Worm (Caenorhabditis elegans) whole organism, L2 larva: Measurements from ENCODE around the gene F08F3.8.

Source experiments
- C34F6.9 ChIP-seq: fragments of 150-350 bp; optimal IDR thresholded peaks from 2 replicates; lab custom pipeline; 2014; ENCODE audit warnings: missing biosample characterization, missing genetic modification characterization
- F13H6.1 ChIP-seq: sonication (generic microtip); optimal IDR thresholded peaks from 2 replicates; lab custom pipeline; 2016; ENCODE audit warnings: missing genetic modification characterization, missing compliant biosample characterization
- R02D3.7 ChIP-seq: fragments of 150-350 bp; optimal IDR thresholded peaks from 2 replicates; lab custom pipeline; 2014; ENCODE audit warnings: missing biosample characterization, missing genetic modification characterization
- Y55F3AM.14 ChIP-seq: fragments of 200-800 bp; sonication (Bioruptor generic); optimal IDR thresholded peaks from 2 replicates; lab custom pipeline; 2018; ENCODE audit warnings: mild to moderate bottlenecking, missing genetic modification characterization, missing compliant biosample characterization
- ZK546.5 ChIP-seq: sonication (generic microtip); optimal IDR thresholded peaks from 2 replicates; lab custom pipeline; 2017; ENCODE audit warnings: missing biosample characterization, missing genetic modification characterization
- ama-1 ChIP-seq: fragments of 150-350 bp; optimal IDR thresholded peaks from 2 replicates; lab custom pipeline; 2018; ENCODE audit warnings: inconsistent platforms
- blmp-1 ChIP-seq: sonication (generic microtip); optimal IDR thresholded peaks from 2 replicates; lab custom pipeline; 2017; ENCODE audit warnings: missing genetic modification characterization, mild to moderate bottlenecking, missing compliant biosample characterization, antibody characterized with exemption, moderate library complexity; ENCODE audit not compliant: insufficient read depth
- ceh-16 ChIP-seq: fragments of 150-350 bp; optimal IDR thresholded peaks from 2 replicates; lab custom pipeline; 2014; ENCODE audit warnings: missing biosample characterization, missing genetic modification characterization
- ceh-82 ChIP-seq: fragments of 150-350 bp; optimal IDR thresholded peaks from 2 replicates; lab custom pipeline; 2014; ENCODE audit warnings: missing biosample characterization, missing genetic modification characterization
- crh-2 ChIP-seq: sonication (generic microtip); optimal IDR thresholded peaks from 2 replicates; lab custom pipeline; 2017; ENCODE audit warnings: missing biosample characterization, missing genetic modification characterization
- dmd-4 ChIP-seq: sonication (generic microtip); optimal IDR thresholded peaks from 2 replicates; lab custom pipeline; 2017; ENCODE audit warnings: missing biosample characterization, missing genetic modification characterization
- egl-27 ChIP-seq: sonication (generic microtip); optimal IDR thresholded peaks from 3 replicates; lab custom pipeline; 2017; ENCODE audit warnings: missing biosample characterization, missing genetic modification reagents, missing genetic modification characterization
- elt-1 ChIP-seq: fragments of 150-350 bp; optimal IDR thresholded peaks from 2 replicates; lab custom pipeline; 2014; ENCODE audit warnings: missing biosample characterization, missing genetic modification characterization
- elt-3 ChIP-seq: sonication (generic microtip); optimal IDR thresholded peaks from 2 replicates; lab custom pipeline; 2017; ENCODE audit warnings: missing biosample characterization, missing genetic modification characterization
- fos-1 ChIP-seq: fragments of 150-350 bp; optimal IDR thresholded peaks from 2 replicates; lab custom pipeline; 2014; ENCODE audit warnings: missing biosample characterization, missing genetic modification characterization
- gmeb-1 ChIP-seq: fragments of 150-350 bp; optimal IDR thresholded peaks from 2 replicates; lab custom pipeline; 2014; ENCODE audit warnings: missing biosample characterization, missing genetic modification characterization
- lin-11 ChIP-seq: fragments of 150-350 bp; sonication (generic microtip); optimal IDR thresholded peaks from 2 replicates; lab custom pipeline; 2014; ENCODE audit warnings: missing biosample characterization, missing genetic modification characterization, inconsistent platforms, mixed read lengths
- lin-13 ChIP-seq: fragments of 150-350 bp; optimal IDR thresholded peaks from 2 replicates; lab custom pipeline; 2014; ENCODE audit warnings: missing biosample characterization, missing genetic modification reagents, missing genetic modification characterization
- lsy-2 ChIP-seq, 2 experiments: fragments of 150-350 bp in 1 of 2; sonication (generic microtip) in 1 of 2; optimal IDR thresholded peaks; 2 replicates each; lab custom pipeline; 2014 to 2017; ENCODE audit warnings: missing biosample characterization in 2 of 2, missing genetic modification characterization in 2 of 2
- mab-5 ChIP-seq: fragments of 150-350 bp; optimal IDR thresholded peaks from 2 replicates; lab custom pipeline; 2014; ENCODE audit warnings: missing biosample characterization, missing genetic modification characterization
- mbf-1 ChIP-seq: sonication (generic microtip); optimal IDR thresholded peaks from 2 replicates; lab custom pipeline; 2017; ENCODE audit warnings: missing biosample characterization, missing genetic modification characterization
- mdl-1 ChIP-seq, 2 experiments: fragments of 150-350 bp in 1 of 2; sonication (generic microtip) in 1 of 2; optimal IDR thresholded peaks; 2 replicates each; lab custom pipeline; 2017; ENCODE audit warnings: missing biosample characterization in 2 of 2, missing genetic modification characterization in 2 of 2
- nhr-10 ChIP-seq: sonication (generic microtip); optimal IDR thresholded peaks from 2 replicates; lab custom pipeline; 2017; ENCODE audit warnings: missing biosample characterization, missing genetic modification characterization
- nhr-11 ChIP-seq: fragments of 150-350 bp; optimal IDR thresholded peaks from 2 replicates; lab custom pipeline; 2014; ENCODE audit warnings: missing biosample characterization, missing genetic modification characterization
- nhr-12 ChIP-seq: fragments of 150-350 bp; optimal IDR thresholded peaks from 2 replicates; lab custom pipeline; 2014; ENCODE audit warnings: missing biosample characterization, missing genetic modification characterization
- nhr-129 ChIP-seq: fragments of 150-350 bp; optimal IDR thresholded peaks from 2 replicates; lab custom pipeline; 2014; ENCODE audit warnings: missing biosample characterization, missing genetic modification characterization
- nhr-21 ChIP-seq: fragments of 150-350 bp; optimal IDR thresholded peaks from 2 replicates; lab custom pipeline; 2014; ENCODE audit warnings: missing biosample characterization, missing genetic modification characterization
- nhr-23 ChIP-seq: fragments of 150-350 bp; optimal IDR thresholded peaks from 2 replicates; lab custom pipeline; 2014; ENCODE audit warnings: missing biosample characterization, missing genetic modification reagents, missing genetic modification characterization
- nhr-25 ChIP-seq: fragments of 150-350 bp; sonication (generic microtip); optimal IDR thresholded peaks from 3 replicates; lab custom pipeline; 2014; ENCODE audit warnings: missing biosample characterization, missing genetic modification characterization
- nhr-6 ChIP-seq: fragments of 150-350 bp; optimal IDR thresholded peaks from 2 replicates; lab custom pipeline; 2014; ENCODE audit warnings: missing biosample characterization, missing genetic modification characterization
- nhr-77 ChIP-seq: fragments of 150-350 bp; optimal IDR thresholded peaks from 2 replicates; lab custom pipeline; 2014; ENCODE audit warnings: missing biosample characterization, missing genetic modification characterization
- sem-4 ChIP-seq: fragments of 150-350 bp; optimal IDR thresholded peaks from 2 replicates; lab custom pipeline; 2014; ENCODE audit warnings: missing biosample characterization, missing genetic modification reagents, missing genetic modification characterization
- sma-3 ChIP-seq: sonication (generic microtip); optimal IDR thresholded peaks from 2 replicates; lab custom pipeline; 2016; ENCODE audit warnings: missing genetic modification reagents, missing genetic modification characterization, missing compliant biosample characterization
- sma-9 ChIP-seq, 2 experiments: fragments of 150-350 bp in 1 of 2; sonication (generic microtip) in 1 of 2; optimal IDR thresholded peaks; 2 replicates each; lab custom pipeline; 2014 to 2016; ENCODE audit warnings: missing genetic modification characterization in 2 of 2, mild to moderate bottlenecking in 1 of 2, missing biosample characterization in 1 of 2, missing compliant biosample characterization in 1 of 2, missing genetic modification reagents in 1 of 2, moderate library complexity in 1 of 2
- snpc-4 ChIP-seq: fragments of 150-350 bp; optimal IDR thresholded peaks from 2 replicates; lab custom pipeline; 2014; ENCODE audit warnings: missing biosample characterization, missing genetic modification characterization
- unc-39 ChIP-seq: fragments of 150-350 bp; optimal IDR thresholded peaks from 2 replicates; lab custom pipeline; 2014; ENCODE audit warnings: missing biosample characterization, missing genetic modification characterization
- unc-62 ChIP-seq: fragments of 150-350 bp; optimal IDR thresholded peaks from 2 replicates; lab custom pipeline; 2014; ENCODE audit warnings: missing biosample characterization, missing genetic modification reagents, missing genetic modification characterization
- ztf-1 ChIP-seq: fragments of 200-800 bp; sonication (Bioruptor generic); conservative IDR thresholded peaks from 2 replicates; pipeline ENCODE4 v1.3.6; 2022; ENCODE audit warnings: missing genetic modification characterization, missing compliant biosample characterization
- ztf-11 ChIP-seq: sonication (generic microtip); optimal IDR thresholded peaks from 2 replicates; lab custom pipeline; 2017; ENCODE audit warnings: missing biosample characterization, missing genetic modification characterization
- ztf-4 ChIP-seq: fragments of 150-350 bp; optimal IDR thresholded peaks from 2 replicates; lab custom pipeline; 2014; ENCODE audit warnings: missing biosample characterization, missing genetic modification characterization

Gene F08F3.8

DNA sequence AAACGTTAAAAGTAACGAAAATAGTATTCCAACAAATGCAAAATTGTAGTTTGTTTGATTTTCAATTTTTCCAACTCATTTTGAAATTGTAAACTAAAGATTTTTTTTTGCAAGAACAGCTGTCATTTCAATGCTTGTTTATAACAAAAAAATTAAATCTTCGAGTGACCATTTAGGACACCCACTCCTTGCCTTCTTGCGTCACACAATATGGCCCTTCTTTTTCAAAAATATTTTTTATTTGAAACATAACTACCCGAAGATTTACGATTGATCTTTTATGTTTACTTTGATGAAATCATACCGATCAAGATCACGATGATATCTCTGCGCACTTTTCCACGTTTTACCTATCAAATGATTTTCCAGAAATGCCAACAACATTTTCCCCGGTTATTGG is 27.4 kb upstream of the F08F3.8 start, which contains the start of gene ZC317.2:
Gene ZC317.2 (plus strand): TSS at position 301 of the 400 bp plus-strand sequence.
- TF ChIP-seq elt-1 (tag; lab: Kevin White, UChicago): no peak
- no peak for TF ChIP-seq gmeb-1
- no peak for TF ChIP-seq F13H6.1 (tag; lab: Kevin White, UChicago)
- no peak for TF ChIP-seq R02D3.7
- no peak for TF ChIP-seq blmp-1 (tag; lab: Kevin White, UChicago)
- TF ChIP-seq lin-13: no peak
- no peak for TF ChIP-seq sem-4 (tag; lab: Kevin White, UChicago)
- no peak for TF ChIP-seq lsy-2 (tag; optimal IDR thresholded peaks at IDR 0.05; lab: Kevin White, UChicago)
- no peak for TF ChIP-seq snpc-4 (tag; lab: Kevin White, UChicago)
- TF ChIP-seq crh-2 (tag; lab: Kevin White, UChicago): no peak
- TF ChIP-seq sma-9 (GFP tag; optimal IDR thresholded peaks at IDR 0.05; lab: Kevin White, UChicago): no peak
- TF ChIP-seq sma-9 (tag; optimal IDR thresholded peaks at IDR 0.05; lab: Kevin White, UChicago): no peak
- no peak for TF ChIP-seq mab-5 (tag; lab: Kevin White, UChicago)
- TF ChIP-seq Y55F3AM.14 (GFP tag; lab: Kevin White, UChicago): no peak
- TF ChIP-seq ztf-4 (tag; lab: Kevin White, UChicago): no peak
- no peak for TF ChIP-seq dmd-4
- TF ChIP-seq nhr-23 (tag; lab: Kevin White, UChicago): no peak

- TF ChIP-seq F13H6.1 (tag; lab: Kevin White, UChicago) (no peak), nhr-25 (tag; lab: Kevin White, UChicago) (no peak), nhr-6 (tag; lab: Kevin White, UChicago) (no peak), nhr-12 (no peak), ztf-4 (tag; lab: Kevin White, UChicago) (no peak), ceh-16 (tag; lab: Kevin White, UChicago) (no peak), sma-3 (GFP tag; lab: Kevin White, UChicago) (no peak), ZK546.5 (tag; lab: Kevin White, UChicago) (no peak), nhr-21 (tag; lab: Kevin White, UChicago) (no peak), mab-5 (tag; lab: Kevin White, UChicago) (no peak)
Observed at ce11 chrV:5454955-5455354, 22.6 kb upstream of the F08F3.8 start.

ce11 chrV:5453615-5454014 is 21.2 kb upstream of the F08F3.8 start, which contains the start of gene glc-3:
glc-3 (minus strand) TSS chrV:5453715.
- TF ChIP-seq nhr-77 (tag; lab: Kevin White, UChicago): no peak
- TF ChIP-seq nhr-11 (tag; lab: Kevin White, UChicago): no peak
- no peak for TF ChIP-seq fos-1 (tag; lab: Kevin White, UChicago)
- TF ChIP-seq nhr-10 (tag; lab: Kevin White, UChicago): no peak
- TF ChIP-seq mbf-1 (tag; lab: Kevin White, UChicago): no peak
- TF ChIP-seq sem-4 (tag; lab: Kevin White, UChicago): no peak
- TF ChIP-seq F13H6.1 (tag; lab: Kevin White, UChicago): no peak
- no peak for TF ChIP-seq nhr-21 (tag; lab: Kevin White, UChicago)
- TF ChIP-seq ceh-82 (tag; lab: Kevin White, UChicago): no peak
- no peak for TF ChIP-seq lin-13
- TF ChIP-seq egl-27 (tag; lab: Kevin White, UChicago): no peak
- TF ChIP-seq ztf-11 (tag; lab: Kevin White, UChicago): no peak
- no peak for TF ChIP-seq nhr-23 (tag; lab: Kevin White, UChicago)
- TF ChIP-seq, all 48 proteins: peak for 0

DNA sequence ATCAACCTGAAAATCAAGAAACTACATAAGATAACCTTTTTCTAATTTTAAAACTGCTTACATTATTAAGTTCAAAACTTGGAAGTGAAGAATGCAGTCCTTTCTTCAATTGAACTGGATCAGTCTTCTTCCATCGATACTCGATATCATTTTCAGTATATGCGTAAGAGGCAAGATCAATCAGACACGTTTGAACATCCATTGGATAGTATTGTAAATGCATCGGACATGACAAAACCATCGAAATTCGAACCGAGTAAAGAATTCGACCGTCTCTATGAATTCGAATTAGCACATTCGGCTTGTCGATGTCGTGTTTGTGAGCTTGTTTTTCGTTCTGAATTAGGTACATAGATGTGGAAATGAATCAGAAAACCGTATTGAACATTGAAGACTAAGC is 18.3 kb upstream of the F08F3.8 start:
- no peak for TF ChIP-seq lin-11 (tag; lab: Kevin White, UChicago)

- TF ChIP-seq ztf-1 (GFP tag; lab: Robert Waterston, UW) (no peak), snpc-4 (tag; lab: Kevin White, UChicago) (no peak), ama-1 (no peak), mdl-1 (tag; optimal IDR thresholded peaks at IDR 0.05; lab: Kevin White, UChicago) (no peak), elt-3 (tag; lab: Kevin White, UChicago) (no peak), nhr-11 (tag; lab: Kevin White, UChicago) (no peak), elt-1 (tag; lab: Kevin White, UChicago) (no peak), nhr-129 (tag; lab: Kevin White, UChicago) (no peak), unc-39 (tag; lab: Kevin White, UChicago) (no peak), unc-62 (GFP tag; lab: Kevin White, UChicago) (no peak), R02D3.7 (no peak), ztf-4 (tag; lab: Kevin White, UChicago) (no peak), C34F6.9 (tag; lab: Kevin White, UChicago) (no peak), nhr-77 (tag; lab: Kevin White, UChicago) (no peak)
Observed at ce11 chrV:5447057-5447456, 14.7 kb upstream of the F08F3.8 start.
